Worm (Caenorhabditis elegans): ENCODE results near the gene asp-19.

asp-19 gene

ce11 chrV:18709203-18709860, 19.8 kb downstream of the asp-19 start, which contains the start of gene Y17D7C.6:
TSS of gene Y17D7C.6 (plus strand) at chrV:18709810.
- TF ChIP-seq ceh-19 (GFP tag; optimal IDR thresholded peaks at IDR 0.05) (peak; percentile 15), pros-1 (tag; optimal IDR thresholded peaks at IDR 0.05) (no peak), pag-3 (tag; optimal IDR thresholded peaks at IDR 0.05; ENCODE audit: borderline replicate concordance) (no peak)

ce11 chrV:18708015-18708414, 21.2 kb downstream of the asp-19 start:
- TF ChIP-seq ets-4 (tag; optimal IDR thresholded peaks at IDR 0.05) (no peak), madf-2 (tag; optimal IDR thresholded peaks at IDR 0.05) (no peak), pag-3 (tag; optimal IDR thresholded peaks at IDR 0.05; ENCODE audit: borderline replicate concordance) (no peak), unc-42 (tag; optimal IDR thresholded peaks at IDR 0.05) (no peak), ceh-9 (tag; optimal IDR thresholded peaks at IDR 0.05) (no peak), gmeb-2 (tag; optimal IDR thresholded peaks at IDR 0.05) (no peak), hlh-13 (GFP tag; optimal IDR thresholded peaks at IDR 0.05) (no peak)

- no peak for TF ChIP-seq C38D4.7 (GFP tag; optimal IDR thresholded peaks at IDR 0.05)
- no peak for TF ChIP-seq hlh-8 (tag; optimal IDR thresholded peaks at IDR 0.05)
- no peak for TF ChIP-seq Y22D7AL.16 (tag; optimal IDR thresholded peaks at IDR 0.05)
- TF ChIP-seq ceh-31 (tag; optimal IDR thresholded peaks at IDR 0.05): no peak
- no peak for TF ChIP-seq madf-2 (tag; optimal IDR thresholded peaks at IDR 0.05)
- TF ChIP-seq unc-55 (GFP tag; optimal IDR thresholded peaks at IDR 0.05): no peak
- no peak for TF ChIP-seq dve-1 (tag; optimal IDR thresholded peaks at IDR 0.05)
- no peak for TF ChIP-seq fax-1 (tag; optimal IDR thresholded peaks at IDR 0.05)
- TF ChIP-seq hlh-15 (tag; optimal IDR thresholded peaks at IDR 0.05): no peak
- TF ChIP-seq syd-9 (tag; optimal IDR thresholded peaks at IDR 0.05): no peak
- TF ChIP-seq zip-5 (tag; optimal IDR thresholded peaks at IDR 0.05): no peak
- no peak for TF ChIP-seq ceh-30 (tag; optimal IDR thresholded peaks at IDR 0.05)
- no peak for TF ChIP-seq tbx-2 (tag; optimal IDR thresholded peaks at IDR 0.05)
- TF ChIP-seq eyg-1 (tag; optimal IDR thresholded peaks at IDR 0.05): no peak
- TF ChIP-seq lin-11 (tag; optimal IDR thresholded peaks at IDR 0.05): no peak
- no peak for TF ChIP-seq ceh-24 (tag; optimal IDR thresholded peaks at IDR 0.05)
- TF ChIP-seq hlh-6 (tag; optimal IDR thresholded peaks at IDR 0.05): no peak
- no peak for TF ChIP-seq sox-4 (tag; optimal IDR thresholded peaks at IDR 0.05)
These were observed 23.0 kb downstream of the asp-19 start, which contains the start of gene Y17D7C.1 for ce11 chrV:18706063-18706620. TSS of gene Y17D7C.1 (plus strand) at chrV:18706570.

ce11 chrV:18705319-18706062, 23.7 kb downstream of the asp-19 start:
- TF ChIP-seq gmeb-2 (tag; optimal IDR thresholded peaks at IDR 0.05) (no peak), dmd-4 (tag; optimal IDR thresholded peaks at IDR 0.05; ENCODE audit: borderline replicate concordance) (peak; percentile 70), F13H6.1 (tag; optimal IDR thresholded peaks at IDR 0.05) (no peak), ttx-3 (tag; optimal IDR thresholded peaks at IDR 0.05) (no peak), nhr-232 (tag; optimal IDR thresholded peaks at IDR 0.05) (no peak), fax-1 (tag; optimal IDR thresholded peaks at IDR 0.05) (no peak), eyg-1 (tag; optimal IDR thresholded peaks at IDR 0.05) (no peak), fkh-10 (GFP tag; optimal IDR thresholded peaks at IDR 0.05) (peak; percentile 18), ref-2 (tag; optimal IDR thresholded peaks at IDR 0.05) (no peak), hlh-8 (tag; optimal IDR thresholded peaks at IDR 0.05) (no peak), sdc-2 (tag; optimal IDR thresholded peaks at IDR 0.05) (no peak)
